Fruit fly (Drosophila melanogaster) whole organism, prepupa: Measurements from ENCODE around the gene Kcmf1.

Experiments
- Blimp-1 ChIP-seq: fragments of 200-800 bp; sonication (Bioruptor generic); optimal IDR thresholded peaks from 3 replicates; lab custom pipeline; 2017; ENCODE audit warnings: missing biosample characterization, missing genetic modification characterization, mild to moderate bottlenecking, moderate library complexity, missing genetic modification reagents
- CG10631 ChIP-seq: fragments of 200-800 bp; sonication (Bioruptor generic); optimal IDR thresholded peaks from 2 replicates; lab custom pipeline; 2016; ENCODE audit warnings: missing biosample characterization, missing genetic modification characterization
- CG10669 ChIP-seq: fragments of 200-800 bp; sonication (Bioruptor generic); optimal IDR thresholded peaks from 3 replicates; lab custom pipeline; 2018; ENCODE audit warnings: missing biosample characterization, mild to moderate bottlenecking, missing genetic modification characterization, moderate library complexity
- CG11762 ChIP-seq: fragments of 200-800 bp; sonication (Bioruptor generic); optimal IDR thresholded peaks from 3 replicates; lab custom pipeline; 2016; ENCODE audit warnings: missing biosample characterization, missing genetic modification characterization; ENCODE audit not compliant: insufficient read depth
- CG11902 ChIP-seq: fragments of 200-800 bp; sonication (Bioruptor generic); optimal IDR thresholded peaks from 3 replicates; lab custom pipeline; 2016; ENCODE audit warnings: missing biosample characterization, missing genetic modification characterization
- CG15336 ChIP-seq: fragments of 200-800 bp; sonication (Bioruptor generic); IDR thresholded peaks from 2 replicates; pipeline ENCODE4 v1.3.6; 2022; ENCODE audit warnings: missing biosample characterization, missing genetic modification characterization
- CG16779 ChIP-seq: fragments of 200-800 bp; sonication (Bioruptor generic); optimal IDR thresholded peaks from 3 replicates; lab custom pipeline; 2017; ENCODE audit warnings: missing biosample characterization, mild to moderate bottlenecking, missing genetic modification characterization
- CG3032 ChIP-seq: fragments of 200-800 bp; optimal IDR thresholded peaks from 2 replicates; lab custom pipeline; 2019; ENCODE audit warnings: missing biosample characterization, mild to moderate bottlenecking, missing genetic modification characterization, moderate library complexity
- CG32006 ChIP-seq: fragments of 200-800 bp; sonication (Bioruptor generic); optimal IDR thresholded peaks from 3 replicates; lab custom pipeline; 2017; ENCODE audit warnings: missing biosample characterization, mild to moderate bottlenecking, missing genetic modification characterization
- CG34406 ChIP-seq: fragments of 200-800 bp; sonication (Bioruptor generic); optimal IDR thresholded peaks from 3 replicates; lab custom pipeline; 2016; ENCODE audit warnings: missing biosample characterization, missing genetic modification characterization
- CG3919 ChIP-seq: fragments of 200-800 bp; sonication (Bioruptor generic); optimal IDR thresholded peaks from 3 replicates; lab custom pipeline; 2016; ENCODE audit warnings: missing biosample characterization, missing genetic modification characterization
- CG6276 ChIP-seq: fragments of 200-800 bp; sonication (Bioruptor generic); optimal IDR thresholded peaks from 2 replicates; lab custom pipeline; 2017; ENCODE audit warnings: missing biosample characterization, mild to moderate bottlenecking, missing genetic modification characterization
- CG6792 ChIP-seq: fragments of 200-800 bp; sonication (Bioruptor generic); optimal IDR thresholded peaks from 3 replicates; lab custom pipeline; 2016; ENCODE audit warnings: missing biosample characterization, missing genetic modification characterization
- CG6808 ChIP-seq: fragments of 200-800 bp; sonication (Bioruptor generic); optimal IDR thresholded peaks from 3 replicates; lab custom pipeline; 2017; ENCODE audit warnings: missing biosample characterization, missing genetic modification characterization, mild to moderate bottlenecking, moderate library complexity, missing genetic modification reagents
- CG6854 ChIP-seq: fragments of 200-800 bp; sonication (Bioruptor generic); optimal IDR thresholded peaks from 2 replicates; lab custom pipeline; 2017; ENCODE audit warnings: missing biosample characterization, mild to moderate bottlenecking, missing genetic modification characterization
- CG7368 ChIP-seq: fragments of 200-800 bp; sonication (Bioruptor generic); optimal IDR thresholded peaks from 3 replicates; lab custom pipeline; 2016; ENCODE audit warnings: missing biosample characterization, missing genetic modification characterization
- CG8119 ChIP-seq: fragments of 200-800 bp; sonication (Bioruptor generic); IDR thresholded peaks from 3 replicates; pipeline ENCODE4 v1.3.6; 2022; ENCODE audit warnings: missing biosample characterization, missing genetic modification characterization
- CG8319 ChIP-seq: fragments of 200-800 bp; sonication (Bioruptor generic); optimal IDR thresholded peaks from 3 replicates; lab custom pipeline; 2016; ENCODE audit warnings: missing biosample characterization, missing genetic modification characterization
- CG8632 ChIP-seq: fragments of 200-800 bp; sonication (Bioruptor generic); optimal IDR thresholded peaks from 3 replicates; lab custom pipeline; 2016; ENCODE audit warnings: missing biosample characterization, missing genetic modification characterization
- CG9139 ChIP-seq: fragments of 200-800 bp; sonication (Bioruptor generic); optimal IDR thresholded peaks from 3 replicates; lab custom pipeline; 2017; ENCODE audit warnings: missing biosample characterization, mild to moderate bottlenecking, missing genetic modification characterization
- Eip75B ChIP-seq: fragments of 200-800 bp; sonication (Bioruptor generic); optimal IDR thresholded peaks from 3 replicates; lab custom pipeline; 2016; ENCODE audit warnings: missing biosample characterization, missing genetic modification characterization
- Eip78C ChIP-seq: fragments of 200-800 bp; sonication (Bioruptor generic); peaks from one replicate; lab custom pipeline; 2016; ENCODE audit warnings: missing biosample characterization, missing genetic modification characterization
- Eip93F ChIP-seq: fragments of 200-800 bp; sonication (Bioruptor generic); optimal IDR thresholded peaks from 2 replicates; lab custom pipeline; 2016; ENCODE audit warnings: missing biosample characterization, mild to moderate bottlenecking, missing genetic modification characterization
- Ets21C ChIP-seq: fragments of 200-800 bp; sonication (Bioruptor generic); optimal IDR thresholded peaks from 3 replicates; lab custom pipeline; 2016; ENCODE audit warnings: missing biosample characterization, missing genetic modification characterization
- Ets96B ChIP-seq: fragments of 200-800 bp; optimal IDR thresholded peaks from 2 replicates; lab custom pipeline; 2019; ENCODE audit warnings: missing biosample characterization, mild to moderate bottlenecking, missing genetic modification characterization, moderate library complexity
- Hr39 ChIP-seq: fragments of 200-800 bp; sonication (Bioruptor generic); optimal IDR thresholded peaks from 2 replicates; lab custom pipeline; 2016; ENCODE audit warnings: missing biosample characterization, missing genetic modification characterization
- Hr4 ChIP-seq: fragments of 200-800 bp; sonication (Bioruptor generic); optimal IDR thresholded peaks from 3 replicates; lab custom pipeline; 2016; ENCODE audit warnings: missing biosample characterization, missing genetic modification characterization
- Lpt ChIP-seq: fragments of 200-800 bp; sonication (Bioruptor generic); optimal IDR thresholded peaks from 3 replicates; lab custom pipeline; 2016; ENCODE audit warnings: missing biosample characterization, missing genetic modification characterization
- Sox102F ChIP-seq: fragments of 200-800 bp; sonication (Bioruptor generic); optimal IDR thresholded peaks from 2 replicates; lab custom pipeline; 2016; ENCODE audit warnings: missing biosample characterization, mild to moderate bottlenecking, missing genetic modification characterization
- Sox14 ChIP-seq: fragments of 200-800 bp; sonication (Bioruptor generic); optimal IDR thresholded peaks from 3 replicates; lab custom pipeline; 2016; ENCODE audit warnings: missing biosample characterization, missing genetic modification characterization
- achi ChIP-seq: fragments of 200-800 bp; sonication (Bioruptor generic); optimal IDR thresholded peaks from 3 replicates; lab custom pipeline; 2016; ENCODE audit warnings: missing biosample characterization, missing genetic modification characterization
- acj6 ChIP-seq: fragments of 200-800 bp; sonication (Bioruptor generic); optimal IDR thresholded peaks from 3 replicates; lab custom pipeline; 2016; ENCODE audit warnings: missing biosample characterization, missing genetic modification characterization
- dac ChIP-seq: fragments of 200-800 bp; sonication (Bioruptor generic); optimal IDR thresholded peaks from 2 replicates; lab custom pipeline; 2017; ENCODE audit warnings: missing biosample characterization, mild to moderate bottlenecking, missing genetic modification characterization
- dsx ChIP-seq: fragments of 200-800 bp; optimal IDR thresholded peaks from 3 replicates; lab custom pipeline; 2019; ENCODE audit warnings: missing biosample characterization, mild to moderate bottlenecking, missing genetic modification characterization, moderate library complexity; ENCODE audit not compliant: poor library complexity, severe bottlenecking
- esn ChIP-seq: fragments of 200-800 bp; sonication (Bioruptor generic); optimal IDR thresholded peaks from 2 replicates; lab custom pipeline; 2016; ENCODE audit warnings: missing biosample characterization, mild to moderate bottlenecking, missing genetic modification characterization, moderate library complexity
- fd59A ChIP-seq: fragments of 200-800 bp; sonication (Bioruptor generic); optimal IDR thresholded peaks from 2 replicates; lab custom pipeline; 2017; ENCODE audit warnings: missing biosample characterization, mild to moderate bottlenecking, missing genetic modification characterization, missing genetic modification reagents
- fd85E ChIP-seq: fragments of 200-800 bp; sonication (Bioruptor generic); optimal IDR thresholded peaks from 3 replicates; lab custom pipeline; 2016; ENCODE audit warnings: missing biosample characterization, missing genetic modification characterization
- fkh ChIP-seq: fragments of 200-800 bp; sonication (Bioruptor generic); optimal IDR thresholded peaks from 3 replicates; lab custom pipeline; 2017; ENCODE audit warnings: missing biosample characterization, mild to moderate bottlenecking, missing genetic modification characterization, moderate library complexity
- lz ChIP-seq: fragments of 200-800 bp; sonication (Bioruptor generic); optimal IDR thresholded peaks from 3 replicates; lab custom pipeline; 2016; ENCODE audit warnings: missing biosample characterization, missing genetic modification characterization
- net ChIP-seq: fragments of 200-800 bp; sonication (Bioruptor generic); optimal IDR thresholded peaks from 3 replicates; lab custom pipeline; 2016; ENCODE audit warnings: missing biosample characterization, missing genetic modification characterization
- pdm3 ChIP-seq: fragments of 200-800 bp; sonication (Bioruptor generic); optimal IDR thresholded peaks from 3 replicates; lab custom pipeline; 2016; ENCODE audit warnings: missing biosample characterization, missing genetic modification characterization
- salr ChIP-seq, 2 experiments: fragments of 200-800 bp; sonication (Bioruptor generic); optimal IDR thresholded peaks; 3 replicates each; lab custom pipeline; 2016 to 2018; ENCODE audit warnings: missing biosample characterization in 2 of 2, missing genetic modification characterization in 2 of 2, mild to moderate bottlenecking in 1 of 2
- spab ChIP-seq: fragments of 200-800 bp; sonication (Bioruptor generic); optimal IDR thresholded peaks from 2 replicates; lab custom pipeline; 2017; ENCODE audit warnings: missing biosample characterization, mild to moderate bottlenecking, missing genetic modification characterization, missing genetic modification reagents
- ss ChIP-seq, 2 experiments: fragments of 200-800 bp; sonication (Bioruptor generic); optimal IDR thresholded peaks; 2 replicates in 1 of 2; 3 replicates in 1 of 2; lab custom pipeline; 2017 to 2018; ENCODE audit warnings: mild to moderate bottlenecking in 2 of 2, missing biosample characterization in 2 of 2, missing genetic modification characterization in 2 of 2, moderate library complexity in 1 of 2
- svp ChIP-seq: fragments of 200-800 bp; sonication (Bioruptor generic); peaks from one replicate; lab custom pipeline; 2016; ENCODE audit warnings: missing biosample characterization, missing genetic modification characterization
- topi ChIP-seq: fragments of 200-800 bp; sonication (Bioruptor generic); optimal IDR thresholded peaks from 3 replicates; lab custom pipeline; 2016; ENCODE audit warnings: missing biosample characterization, missing genetic modification characterization
- vri ChIP-seq: fragments of 200-800 bp; sonication (Bioruptor generic); optimal IDR thresholded peaks from 3 replicates; lab custom pipeline; 2016; ENCODE audit warnings: missing biosample characterization, mild to moderate bottlenecking, missing genetic modification characterization

Gene Kcmf1

DNA sequence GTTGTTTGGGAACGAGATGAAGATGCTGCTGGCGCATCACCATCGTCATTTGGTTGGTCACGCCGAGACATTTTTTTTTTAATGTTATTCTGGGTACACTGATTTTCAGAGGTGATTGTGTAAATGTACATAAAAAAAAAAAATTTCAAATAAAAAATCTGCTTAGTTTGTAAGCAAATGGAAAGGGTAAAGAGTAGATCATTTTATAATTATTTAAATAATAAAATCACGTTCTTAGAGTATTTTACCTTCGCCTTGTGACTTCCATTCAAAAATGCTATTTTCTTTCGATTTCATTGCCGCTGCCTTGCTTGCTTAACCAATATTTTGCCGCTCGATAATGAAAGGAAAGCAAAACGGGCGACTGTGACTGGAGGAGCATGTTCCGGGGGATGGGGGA, 35.9 kb downstream of the Kcmf1 start (continued):
- TF ChIP-seq dac (GFP tag; lab: Kevin White, UChicago) = no peak
- peak; percentile 84 for TF ChIP-seq topi
- TF ChIP-seq svp (GFP tag; lab: Kevin White, UChicago) = peak; percentile 93
- peak; percentile 79 for TF ChIP-seq CG11902
- TF ChIP-seq Hr39 = peak; percentile 64
- peak; percentile 78 for TF ChIP-seq lz
- peak; percentile 63 for TF ChIP-seq CG3919 (GFP tag; lab: Kevin White, UChicago)
- TF ChIP-seq Eip93F (GFP tag; lab: Kevin White, UChicago) = peak; percentile 55
- TF ChIP-seq, all 60 proteins: peak for 46

DNA sequence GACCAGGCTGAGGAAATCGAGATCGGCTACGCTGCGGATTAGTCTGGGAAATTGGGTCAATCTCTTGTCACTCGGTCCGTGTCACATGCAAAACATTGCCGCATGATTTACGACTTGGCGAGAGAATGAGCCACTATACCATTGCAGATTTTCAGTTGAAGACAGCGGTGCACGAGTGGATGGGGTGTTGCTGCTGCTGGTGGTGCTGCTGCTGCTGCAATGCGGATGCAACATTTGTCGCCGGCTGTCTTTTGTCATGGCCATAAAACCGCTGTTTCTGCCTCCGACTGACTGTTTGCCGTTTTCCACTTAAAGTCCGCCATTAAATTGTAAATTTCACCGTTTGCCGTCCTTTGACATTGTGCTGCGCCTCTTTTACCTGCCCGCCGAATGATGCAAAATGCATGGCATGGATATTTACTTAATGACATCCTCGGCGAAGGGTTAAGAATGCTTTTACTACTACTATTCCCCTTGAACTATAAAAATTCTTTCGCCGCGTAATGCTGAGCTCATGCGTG, 38.6 kb downstream of the Kcmf1 start:
- no peak for TF ChIP-seq vri (GFP tag; lab: Kevin White, UChicago)
- no peak for TF ChIP-seq Eip78C (GFP tag; lab: Kevin White, UChicago)
- no peak for TF ChIP-seq fd85E (GFP tag; lab: Kevin White, UChicago)
- TF ChIP-seq CG10631 (GFP tag; lab: Kevin White, UChicago) = no peak

DNA sequence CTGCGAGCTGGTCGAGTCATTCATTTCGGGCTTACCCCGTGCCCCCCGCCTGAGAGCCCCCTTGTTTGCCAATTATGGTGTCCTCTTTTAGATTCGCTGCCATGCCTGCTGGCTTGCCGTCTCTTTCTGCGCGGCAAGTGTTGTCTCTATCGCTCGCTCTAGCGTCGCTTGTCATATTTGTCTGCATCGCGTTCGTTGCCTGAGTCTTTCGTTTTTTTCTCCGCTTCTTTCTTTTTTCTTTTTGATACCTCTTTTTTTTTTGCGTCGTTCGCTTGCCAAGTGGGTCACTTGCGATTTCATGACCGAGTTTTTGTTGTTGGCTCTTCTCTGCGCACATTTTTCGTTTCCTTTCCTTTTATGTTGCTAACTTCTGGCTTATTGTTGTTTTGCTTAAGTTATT, 42.9 kb downstream of the Kcmf1 start:
- TF ChIP-seq CG6276 (GFP tag; lab: Kevin White, UChicago) = peak; percentile 73
- no peak for TF ChIP-seq CG3032 (tag; lab: Kevin White, UChicago)
- no peak for TF ChIP-seq CG6792 (GFP tag; lab: Kevin White, UChicago)
- peak; percentile 50 for TF ChIP-seq CG16779 (tag; lab: Kevin White, UChicago)
- TF ChIP-seq lz = no peak
- TF ChIP-seq CG10631 (GFP tag; lab: Kevin White, UChicago) = no peak
- TF ChIP-seq CG8319 = no peak
- peak; percentile 43 for TF ChIP-seq CG6808
- TF ChIP-seq net (GFP tag; lab: Kevin White, UChicago) = no peak
- TF ChIP-seq CG8119 (GFP tag; lab: Robert Waterston, UW) = peak; percentile 66; the same call in 2 of the 3 replicates
- no peak for TF ChIP-seq fd59A
- TF ChIP-seq Sox102F (GFP tag; lab: Kevin White, UChicago) = no peak
- peak; percentile 42 for TF ChIP-seq Lpt (GFP tag; lab: Kevin White, UChicago)
- TF ChIP-seq CG9139 (GFP tag; lab: Kevin White, UChicago) = no peak
- peak; percentile 9 for TF ChIP-seq spab (GFP tag; lab: Kevin White, UChicago)
- TF ChIP-seq CG11762 (GFP tag; lab: Kevin White, UChicago) = no peak
- peak; percentile 25 to 76 for TF ChIP-seq ss (GFP tag; optimal IDR thresholded peaks at IDR 0.05; lab: Kevin White, UChicago)
- no peak for TF ChIP-seq fd85E (GFP tag; lab: Kevin White, UChicago)
- TF ChIP-seq pdm3 (GFP tag; lab: Kevin White, UChicago) = no peak
- peak; percentile 13 for TF ChIP-seq CG6854 (GFP tag; lab: Kevin White, UChicago)
- TF ChIP-seq CG15336 (GFP tag; lab: Robert Waterston, UW) = peak; percentile 64
- no peak for TF ChIP-seq Hr4 (GFP tag; lab: Kevin White, UChicago)
- peak; percentile 12 for TF ChIP-seq Ets96B (tag; lab: Kevin White, UChicago)
- TF ChIP-seq dsx (GFP tag; lab: Kevin White, UChicago) = peak; percentile 13
- TF ChIP-seq CG8632 (GFP tag; lab: Kevin White, UChicago) = peak; percentile 20
- TF ChIP-seq CG11902 = no peak
- peak; percentile 38 for TF ChIP-seq dac (GFP tag; lab: Kevin White, UChicago)
- no peak for TF ChIP-seq Sox14 (GFP tag; lab: Kevin White, UChicago)
- peak in 1 of 2 experiments; percentile 39 for TF ChIP-seq salr (GFP tag; optimal IDR thresholded peaks at IDR 0.05; lab: Kevin White, UChicago)
- no peak for TF ChIP-seq acj6
- TF ChIP-seq Ets21C (GFP tag; lab: Kevin White, UChicago) = no peak
- peak; percentile 2 for TF ChIP-seq CG10669 (GFP tag; lab: Kevin White, UChicago)
- TF ChIP-seq CG34406 (GFP tag; lab: Kevin White, UChicago) = no peak
- peak; percentile 72 for TF ChIP-seq Eip75B
- TF ChIP-seq CG7368 (GFP tag; lab: Kevin White, UChicago) = no peak
- TF ChIP-seq fkh = no peak
- no peak for TF ChIP-seq esn (GFP tag; lab: Kevin White, UChicago)
- TF ChIP-seq CG32006 (GFP tag; lab: Kevin White, UChicago) = peak; percentile 41
- TF ChIP-seq topi = no peak
- peak; percentile 2 for TF ChIP-seq CG3919 (GFP tag; lab: Kevin White, UChicago)
- TF ChIP-seq Blimp-1 = peak; percentile 89
- TF ChIP-seq achi (GFP tag; lab: Kevin White, UChicago) = peak; percentile 30
